Fruit fly (Drosophila melanogaster): ENCODE data around the gene Ldaf1.
A peak's percentile ranks its signal among the peaks of the same experiment; 100 is the strongest.

Ldaf1 gene

dm6 chrX:1889926-1890325 is 11.8 kb downstream of the Ldaf1 start, which contains the start of the genes trr and mRpL16:
Gene trr, minus strand, starts transcription at chrX:1889950.
Gene mRpL16, plus strand, starts transcription at chrX:1890256.
- no peak for TF ChIP-seq EcR (GFP tag; optimal IDR thresholded peaks at IDR 0.05)
- TF ChIP-seq Dll (optimal IDR thresholded peaks at IDR 0.05): no peak
- no peak for TF ChIP-seq usp (GFP tag; optimal IDR thresholded peaks at IDR 0.05)
- TF ChIP-seq pan (optimal IDR thresholded peaks at IDR 0.05): no peak
- no peak for TF ChIP-seq psq (optimal IDR thresholded peaks at IDR 0.05)
- TF ChIP-seq CG8478 (optimal IDR thresholded peaks at IDR 0.05): no peak

DNA sequence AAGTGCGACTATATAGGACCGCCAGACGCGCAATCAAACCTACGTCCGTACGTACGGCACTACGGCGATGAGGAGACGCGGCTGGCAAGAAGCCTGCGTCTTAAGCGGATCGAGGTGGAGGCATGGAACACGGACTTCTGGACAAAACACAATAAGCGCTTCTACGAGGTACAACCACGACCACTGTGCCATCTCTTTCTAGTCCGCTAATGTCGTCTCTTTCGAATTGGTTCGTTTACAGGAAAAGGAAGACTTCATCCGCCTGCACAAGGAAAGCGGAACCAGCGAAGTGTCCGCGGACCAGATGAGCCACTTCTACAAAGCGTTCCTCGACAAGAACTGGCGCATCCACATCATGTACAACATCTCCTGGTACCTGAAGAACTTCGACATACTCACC is 20.9 kb downstream of the Ldaf1 start:
- TF ChIP-seq psq (optimal IDR thresholded peaks at IDR 0.05) (no peak), EcR (GFP tag; optimal IDR thresholded peaks at IDR 0.05) (no peak), Dll (optimal IDR thresholded peaks at IDR 0.05) (no peak), usp (GFP tag; optimal IDR thresholded peaks at IDR 0.05) (no peak), CG8478 (optimal IDR thresholded peaks at IDR 0.05) (no peak), pan (optimal IDR thresholded peaks at IDR 0.05) (no peak)

DNA sequence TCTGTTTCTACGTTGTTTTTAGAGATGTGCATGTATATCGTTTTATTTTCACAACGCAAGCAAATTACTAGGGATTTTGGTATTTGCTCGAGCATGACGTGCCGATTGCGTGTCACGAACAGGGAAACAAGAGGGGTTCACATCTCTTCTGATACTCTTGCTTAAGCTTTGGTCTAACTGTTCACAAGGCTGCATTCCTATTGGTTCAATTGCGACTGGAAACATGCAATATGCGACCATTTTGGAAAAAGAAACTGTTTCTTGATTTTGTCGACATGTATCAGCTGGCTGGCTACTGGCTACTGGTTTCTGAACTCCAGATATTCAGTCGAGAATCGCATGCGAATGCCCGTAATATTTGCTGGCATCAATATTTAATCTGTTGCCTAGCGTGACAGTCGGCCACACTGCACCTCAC is 21.6 kb downstream of the Ldaf1 start, which contains the start of gene Coa8:
TSS of gene Coa8 (plus strand) at position 144 of the 418 bp plus-strand sequence.
- TF ChIP-seq usp (GFP tag; optimal IDR thresholded peaks at IDR 0.05) (no peak), pan (optimal IDR thresholded peaks at IDR 0.05) (no peak), EcR (GFP tag; optimal IDR thresholded peaks at IDR 0.05) (no peak), psq (optimal IDR thresholded peaks at IDR 0.05) (no peak), CG8478 (optimal IDR thresholded peaks at IDR 0.05) (no peak), Dll (optimal IDR thresholded peaks at IDR 0.05) (no peak)

- TF ChIP-seq CG8478 (optimal IDR thresholded peaks at IDR 0.05) (no peak), psq (optimal IDR thresholded peaks at IDR 0.05) (no peak), usp (GFP tag; optimal IDR thresholded peaks at IDR 0.05) (no peak), pan (optimal IDR thresholded peaks at IDR 0.05) (no peak), Dll (optimal IDR thresholded peaks at IDR 0.05) (no peak), EcR (GFP tag; optimal IDR thresholded peaks at IDR 0.05) (no peak)
Observed at dm6 chrX:1879606-1880110, 22.1 kb downstream of the Ldaf1 start, which contains the start of gene CG14818. Gene CG14818, minus strand, starts transcription at chrX:1879774.

dm6 chrX:1877107-1877736 is 24.5 kb downstream of the Ldaf1 start, which contains the start of the genes CG14817 and CG14805:
Gene CG14817, minus strand, starts transcription at chrX:1877270.
Gene CG14805, plus strand, starts transcription at chrX:1877317.
- TF ChIP-seq Dll (optimal IDR thresholded peaks at IDR 0.05) (no peak), pan (optimal IDR thresholded peaks at IDR 0.05) (no peak), usp (GFP tag; optimal IDR thresholded peaks at IDR 0.05) (no peak), psq (optimal IDR thresholded peaks at IDR 0.05) (no peak), EcR (GFP tag; optimal IDR thresholded peaks at IDR 0.05) (no peak), CG8478 (optimal IDR thresholded peaks at IDR 0.05) (no peak)

- TF ChIP-seq EcR (GFP tag; optimal IDR thresholded peaks at IDR 0.05) (no peak), Dll (optimal IDR thresholded peaks at IDR 0.05) (no peak), CG8478 (optimal IDR thresholded peaks at IDR 0.05) (no peak)
Observed at dm6 chrX:1873515-1874126, 28.1 kb downstream of the Ldaf1 start, which contains the start of the genes Pgam5 and Vps26. Gene Pgam5, minus strand, starts transcription at chrX:1873565. Gene Vps26, plus strand, starts transcription at chrX:1873853.

DNA sequence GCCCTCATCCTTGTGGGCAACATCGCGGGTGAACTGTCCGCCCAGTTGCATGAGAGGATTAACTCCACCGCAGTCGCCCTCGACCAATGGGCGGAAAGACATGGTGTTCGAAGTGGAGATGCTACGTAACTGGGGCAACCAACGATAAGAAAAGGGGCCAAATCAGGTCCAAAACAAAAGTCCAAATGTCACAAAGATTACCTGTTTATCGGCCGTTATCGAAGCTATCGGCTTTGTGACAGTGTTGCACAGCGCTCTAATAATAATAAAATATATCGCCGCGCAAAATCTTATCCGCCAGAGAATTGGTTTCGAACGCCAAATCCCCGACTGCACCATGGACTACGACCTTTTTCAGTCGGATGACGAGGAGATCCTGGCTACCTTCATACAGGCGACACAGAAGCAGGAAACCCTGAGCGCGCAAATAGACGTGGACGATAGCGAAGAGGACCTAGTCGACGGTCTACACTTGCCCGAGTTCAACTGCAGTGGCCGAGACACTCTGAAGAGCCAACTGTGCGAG is 33.1 kb downstream of the Ldaf1 start, which contains the start of the genes CG14803 and Pex5:
TSS of gene CG14803 (plus strand) at position 285 of the 526 bp plus-strand sequence.
TSS of gene Pex5 (minus strand) at position 476 of the 526 bp plus-strand sequence.
- TF ChIP-seq pan (optimal IDR thresholded peaks at IDR 0.05) (no peak), EcR (GFP tag; optimal IDR thresholded peaks at IDR 0.05) (no peak), CG8478 (optimal IDR thresholded peaks at IDR 0.05) (no peak), psq (optimal IDR thresholded peaks at IDR 0.05) (no peak), Dll (optimal IDR thresholded peaks at IDR 0.05) (no peak), usp (GFP tag; optimal IDR thresholded peaks at IDR 0.05) (no peak)

DNA sequence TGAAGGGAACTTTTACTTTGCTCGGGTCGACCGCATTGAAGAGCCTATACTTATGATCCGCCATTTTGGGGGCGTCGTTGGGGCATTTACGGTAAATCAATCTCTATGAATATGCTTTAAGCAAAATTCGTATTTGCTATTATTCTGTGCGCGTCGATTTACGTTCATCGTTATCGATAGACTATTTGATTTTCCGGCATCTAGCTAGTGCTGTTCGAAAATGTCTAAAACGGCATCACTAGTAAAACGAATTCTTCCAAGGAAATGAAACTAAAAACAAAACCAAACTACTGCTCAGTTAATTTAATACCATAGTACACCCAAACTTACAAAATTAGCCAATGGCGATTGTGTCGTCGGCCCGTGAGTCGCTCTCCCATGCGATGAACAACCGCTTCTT is 36.0 kb downstream of the Ldaf1 start, which contains the start of the genes Gcna and MED18:
TSS of gene Gcna (minus strand) at position 163 of the 400 bp plus-strand sequence.
TSS of gene MED18 (plus strand) at position 237 of the 400 bp plus-strand sequence.
- TF ChIP-seq EcR (GFP tag; optimal IDR thresholded peaks at IDR 0.05) (no peak), pan (optimal IDR thresholded peaks at IDR 0.05) (no peak), psq (optimal IDR thresholded peaks at IDR 0.05) (no peak), CG8478 (optimal IDR thresholded peaks at IDR 0.05) (no peak), Dll (optimal IDR thresholded peaks at IDR 0.05) (no peak)

DNA sequence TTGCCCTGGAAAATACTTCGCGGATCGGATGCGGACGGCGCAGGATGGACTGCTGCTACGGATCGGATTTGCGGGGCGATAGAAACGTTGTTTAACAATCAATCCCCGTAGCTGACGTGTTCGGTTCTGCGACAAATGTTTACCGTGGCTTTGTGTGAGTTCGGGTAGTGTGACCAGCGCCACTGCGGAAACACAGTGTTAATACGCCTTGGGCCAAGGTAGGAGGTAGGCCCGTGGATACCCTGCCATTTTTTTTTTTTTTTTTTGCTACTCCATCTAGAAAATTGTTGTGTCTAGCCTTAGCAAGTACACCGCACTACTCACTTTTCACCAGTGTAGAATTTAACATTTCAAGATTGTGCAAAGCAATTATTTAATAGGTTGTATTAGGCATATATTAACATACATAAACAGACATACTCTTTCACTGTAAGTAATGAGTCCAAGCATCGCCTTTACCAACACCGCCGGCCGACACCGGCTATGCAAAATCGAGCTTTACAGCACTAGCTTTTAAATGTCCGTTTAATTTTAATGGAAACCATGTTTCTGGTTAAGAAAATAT is 40.0 kb downstream of the Ldaf1 start, which contains the start of gene deltaCOP:
TSS of gene deltaCOP (minus strand) at position 171 of the 565 bp plus-strand sequence.
- TF ChIP-seq pan (optimal IDR thresholded peaks at IDR 0.05) (peak; percentile 70), psq (optimal IDR thresholded peaks at IDR 0.05) (no peak), usp (GFP tag; optimal IDR thresholded peaks at IDR 0.05) (no peak), Dll (optimal IDR thresholded peaks at IDR 0.05) (no peak), CG8478 (optimal IDR thresholded peaks at IDR 0.05) (no peak)

dm6 chrX:1858867-1859266 is 42.8 kb downstream of the Ldaf1 start, which contains the start of gene Lamtor5:
Gene Lamtor5, minus strand, starts transcription at chrX:1858971.
- TF ChIP-seq usp (GFP tag; optimal IDR thresholded peaks at IDR 0.05): no peak
- no peak for TF ChIP-seq EcR (GFP tag; optimal IDR thresholded peaks at IDR 0.05)
- no peak for TF ChIP-seq CG8478 (optimal IDR thresholded peaks at IDR 0.05)
- no peak for TF ChIP-seq psq (optimal IDR thresholded peaks at IDR 0.05)
- TF ChIP-seq Dll (optimal IDR thresholded peaks at IDR 0.05): no peak
- no peak for TF ChIP-seq pan (optimal IDR thresholded peaks at IDR 0.05)

DNA sequence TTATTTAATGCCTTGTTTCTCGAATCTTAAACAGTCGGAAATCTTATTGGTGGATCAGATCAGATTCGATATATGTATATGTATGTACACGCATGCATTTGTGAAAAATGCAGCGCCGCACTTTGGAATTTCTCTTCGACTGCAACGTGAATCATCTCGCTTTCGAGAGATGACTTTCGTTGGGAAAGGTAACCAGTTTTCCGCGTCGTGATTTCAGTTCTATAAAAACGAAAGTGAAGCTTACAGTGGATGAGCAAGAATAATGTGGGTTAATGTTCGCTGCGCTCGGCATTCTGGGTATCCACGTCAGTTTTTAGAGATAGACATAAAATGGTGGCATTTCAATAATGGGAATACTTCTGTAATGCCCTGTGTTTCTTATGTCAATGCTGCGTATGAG is 45.1 kb downstream of the Ldaf1 start:
- TF ChIP-seq CG8478 (optimal IDR thresholded peaks at IDR 0.05): no peak
- TF ChIP-seq Dll (optimal IDR thresholded peaks at IDR 0.05): no peak
- TF ChIP-seq EcR (GFP tag; optimal IDR thresholded peaks at IDR 0.05): no peak
- no peak for TF ChIP-seq pan (optimal IDR thresholded peaks at IDR 0.05)
- TF ChIP-seq usp (GFP tag; optimal IDR thresholded peaks at IDR 0.05): no peak
- no peak for TF ChIP-seq psq (optimal IDR thresholded peaks at IDR 0.05)
